Worm (Caenorhabditis elegans) whole organism, L1 larva: ENCODE measurements around the gene pgp-12.

Experiments used
- C04F5.9 ChIP-seq: sonication (generic microtip); optimal IDR thresholded peaks from 2 replicates; lab custom pipeline; 2016; ENCODE audit warnings: missing genetic modification characterization, missing compliant biosample characterization
- F16B12.6 ChIP-seq: fragments of 150-350 bp; optimal IDR thresholded peaks from 2 replicates; lab custom pipeline; 2014; ENCODE audit warnings: missing biosample characterization, missing genetic modification characterization
- Y116A8C.19 ChIP-seq: sonication (generic microtip); optimal IDR thresholded peaks from 2 replicates; lab custom pipeline; 2016; ENCODE audit warnings: missing compliant biosample characterization, missing genetic modification characterization, borderline replicate concordance
- aly-2 ChIP-seq: fragments of 150-350 bp; optimal IDR thresholded peaks from 2 replicates; lab custom pipeline; 2014; ENCODE audit warnings: missing biosample characterization, missing genetic modification characterization
- ceh-8 ChIP-seq: fragments of 200-800 bp; sonication (Bioruptor generic); optimal IDR thresholded peaks from 2 replicates; lab custom pipeline; 2018; ENCODE audit warnings: mild to moderate bottlenecking, missing genetic modification characterization, moderate library complexity, missing compliant biosample characterization
- ceh-82 ChIP-seq, 3 experiments: fragments of 150-350 bp in 1 of 3; sonication (generic microtip) in 2 of 3; optimal IDR thresholded peaks; 2 replicates each; lab custom pipeline; 2014 to 2017; ENCODE audit warnings: missing biosample characterization in 3 of 3, missing genetic modification characterization in 3 of 3
- ceh-88 ChIP-seq: fragments of 200-800 bp; sonication (Bioruptor generic); IDR thresholded peaks from 2 replicates; pipeline ENCODE4 v1.3.6; 2022; ENCODE audit warnings: missing genetic modification characterization, missing compliant biosample characterization
- dsc-1 ChIP-seq: sonication (generic microtip); optimal IDR thresholded peaks from 2 replicates; lab custom pipeline; 2016; ENCODE audit warnings: mild to moderate bottlenecking, missing genetic modification characterization, missing compliant biosample characterization
- efl-1 ChIP-seq, 4 experiments: fragments of 150-350 bp; optimal IDR thresholded peaks in 3 of 4; peaks in 1 of 4; 1 replicate in 1 of 4; 2 replicates in 3 of 4; lab custom pipeline; 2014; ENCODE audit warnings: missing biosample characterization in 2 of 4, missing genetic modification characterization in 2 of 4, missing genetic modification reagents in 2 of 4
- efl-3 ChIP-seq: fragments of 200-800 bp; sonication (Bioruptor generic); optimal IDR thresholded peaks from 2 replicates; lab custom pipeline; 2018; ENCODE audit warnings: mild to moderate bottlenecking, missing genetic modification characterization, missing compliant biosample characterization
- egl-13 ChIP-seq: sonication (generic microtip); optimal IDR thresholded peaks from 2 replicates; lab custom pipeline; 2016; ENCODE audit warnings: missing genotype, missing genetic modification reagents, missing genetic modification characterization, missing compliant biosample characterization
- elt-3 ChIP-seq, 6 experiments: fragments of 150-350 bp in 1 of 6; sonication (generic microtip); optimal IDR thresholded peaks; 2 replicates each; lab custom pipeline; 2017 to 2018; ENCODE audit warnings: missing biosample characterization in 6 of 6, missing genetic modification characterization in 6 of 6, inconsistent platforms in 1 of 6
- ets-5 ChIP-seq: fragments of 200-800 bp; sonication (Bioruptor generic); IDR thresholded peaks from 2 replicates; pipeline ENCODE4 v1.3.6; 2022; ENCODE audit warnings: missing genetic modification characterization, missing compliant biosample characterization
- fkh-4 ChIP-seq: sonication (generic microtip); optimal IDR thresholded peaks from 2 replicates; lab custom pipeline; 2016; ENCODE audit warnings: missing compliant biosample characterization, missing genetic modification characterization, borderline replicate concordance
- fkh-8 ChIP-seq: sonication (generic microtip); optimal IDR thresholded peaks from 2 replicates; lab custom pipeline; 2016; ENCODE audit warnings: mild to moderate bottlenecking, missing genetic modification characterization, missing compliant biosample characterization
- hpl-2 ChIP-seq: fragments of 150-350 bp; optimal IDR thresholded peaks from 2 replicates; lab custom pipeline; 2014; ENCODE audit warnings: missing biosample characterization, missing genetic modification reagents, missing genetic modification characterization
- jun-1 ChIP-seq: fragments of 150-350 bp; optimal IDR thresholded peaks from 2 replicates; lab custom pipeline; 2014; ENCODE audit warnings: missing biosample characterization, missing genetic modification reagents, missing genetic modification characterization
- lin-13 ChIP-seq: fragments of 150-350 bp; optimal IDR thresholded peaks from 2 replicates; lab custom pipeline; 2014; ENCODE audit warnings: missing biosample characterization, missing genetic modification reagents, missing genetic modification characterization
- lin-35 ChIP-seq, 2 experiments: fragments of 150-350 bp; optimal IDR thresholded peaks; 2 replicates each; lab custom pipeline; 2014; ENCODE audit warnings: missing biosample characterization in 2 of 2, missing genetic modification characterization in 2 of 2, missing genetic modification reagents in 2 of 2
- lin-39 ChIP-seq: fragments of 150-350 bp; optimal IDR thresholded peaks from 2 replicates; lab custom pipeline; 2014; ENCODE audit warnings: missing biosample characterization, missing genetic modification reagents, missing genetic modification characterization
- lsy-2 ChIP-seq, 2 experiments: fragments of 150-350 bp; optimal IDR thresholded peaks; 2 replicates each; lab custom pipeline; 2014; ENCODE audit warnings: missing biosample characterization in 2 of 2, missing genetic modification characterization in 2 of 2
- mab-9 ChIP-seq: fragments of 200-800 bp; sonication (Bioruptor generic); IDR thresholded peaks from 2 replicates; pipeline ENCODE4 v1.3.6; 2022; ENCODE audit warnings: missing genetic modification reagents, missing genetic modification characterization, missing compliant biosample characterization
- mef-2 ChIP-seq: fragments of 150-350 bp; optimal IDR thresholded peaks from 2 replicates; lab custom pipeline; 2014; ENCODE audit warnings: missing biosample characterization, missing genetic modification characterization
- nhr-11 ChIP-seq: fragments of 150-350 bp; optimal IDR thresholded peaks from 2 replicates; lab custom pipeline; 2014; ENCODE audit warnings: missing biosample characterization, missing genetic modification characterization
- nhr-12 ChIP-seq: sonication (generic microtip); optimal IDR thresholded peaks from 2 replicates; lab custom pipeline; 2017; ENCODE audit warnings: missing biosample characterization, missing genetic modification characterization
- nhr-20 ChIP-seq: sonication (generic microtip); optimal IDR thresholded peaks from 2 replicates; lab custom pipeline; 2016; ENCODE audit warnings: mild to moderate bottlenecking, missing genetic modification characterization, missing compliant biosample characterization
- nhr-28 ChIP-seq: fragments of 150-350 bp; optimal IDR thresholded peaks from 2 replicates; lab custom pipeline; 2014; ENCODE audit warnings: missing biosample characterization, missing genetic modification characterization
- nhr-47 ChIP-seq: sonication (generic microtip); optimal IDR thresholded peaks from 2 replicates; lab custom pipeline; 2016; ENCODE audit warnings: mild to moderate bottlenecking, missing genetic modification characterization, moderate library complexity, missing compliant biosample characterization
- nhr-71 ChIP-seq: sonication (generic microtip); optimal IDR thresholded peaks from 2 replicates; lab custom pipeline; 2016; ENCODE audit warnings: mild to moderate bottlenecking, missing genetic modification characterization, moderate library complexity, missing compliant biosample characterization
- nhr-76 ChIP-seq: sonication (generic microtip); optimal IDR thresholded peaks from 2 replicates; lab custom pipeline; 2017; ENCODE audit warnings: missing biosample characterization, missing genetic modification characterization
- nhr-77 ChIP-seq: fragments of 150-350 bp; optimal IDR thresholded peaks from 2 replicates; lab custom pipeline; 2014; ENCODE audit warnings: missing biosample characterization, missing genetic modification characterization
- nhr-90 ChIP-seq: sonication (generic microtip); optimal IDR thresholded peaks from 2 replicates; lab custom pipeline; 2016; ENCODE audit warnings: mild to moderate bottlenecking, missing genetic modification characterization, missing compliant biosample characterization; ENCODE audit not compliant: poor library complexity
- pax-3 ChIP-seq: fragments of 200-800 bp; sonication (Bioruptor generic); optimal IDR thresholded peaks from 2 replicates; lab custom pipeline; 2018; ENCODE audit warnings: mild to moderate bottlenecking, missing genetic modification characterization, moderate library complexity, missing compliant biosample characterization
- skn-1 ChIP-seq: fragments of 150-350 bp; optimal IDR thresholded peaks from 2 replicates; lab custom pipeline; 2014; ENCODE audit warnings: missing biosample characterization, missing genetic modification characterization
- snu-23 ChIP-seq: sonication (generic microtip); optimal IDR thresholded peaks from 2 replicates; lab custom pipeline; 2016; ENCODE audit warnings: missing genetic modification characterization, missing compliant biosample characterization
- sup-37 ChIP-seq: fragments of 200-800 bp; sonication (Bioruptor generic); optimal IDR thresholded peaks from 2 replicates; lab custom pipeline; 2018; ENCODE audit warnings: mild to moderate bottlenecking, missing genetic modification characterization, missing compliant biosample characterization
- swsn-7 ChIP-seq: sonication (generic microtip); optimal IDR thresholded peaks from 2 replicates; lab custom pipeline; 2016; ENCODE audit warnings: missing genetic modification characterization, missing compliant biosample characterization
- unc-130 ChIP-seq: fragments of 150-350 bp; optimal IDR thresholded peaks from 2 replicates; lab custom pipeline; 2017; ENCODE audit warnings: missing biosample characterization, missing genetic modification characterization, inconsistent platforms
- unc-30 ChIP-seq: sonication (generic microtip); optimal IDR thresholded peaks from 2 replicates; lab custom pipeline; 2017; ENCODE audit warnings: missing biosample characterization, missing genetic modification characterization
- unc-62 ChIP-seq: fragments of 150-350 bp; optimal IDR thresholded peaks from 2 replicates; lab custom pipeline; 2014; ENCODE audit warnings: missing biosample characterization, missing genetic modification reagents, missing genetic modification characterization
- xbp-1 ChIP-seq: sonication (generic microtip); optimal IDR thresholded peaks from 2 replicates; lab custom pipeline; 2016; ENCODE audit warnings: missing genetic modification characterization, missing compliant biosample characterization
- zag-1 ChIP-seq: fragments of 150-350 bp; optimal IDR thresholded peaks from 2 replicates; lab custom pipeline; 2014; ENCODE audit warnings: missing biosample characterization, missing genetic modification characterization
- zip-4 ChIP-seq: fragments of 200-800 bp; sonication (Bioruptor generic); optimal IDR thresholded peaks from 2 replicates; lab custom pipeline; 2018; ENCODE audit warnings: mild to moderate bottlenecking, missing genetic modification characterization, moderate library complexity, missing compliant biosample characterization

Gene pgp-12

ce11 chrX:12691740-12692383 lies 39.7 kb upstream of the pgp-12 start (continued):
- TF ChIP-seq nhr-12 (tag; lab: Kevin White, UChicago) = no peak
- TF ChIP-seq nhr-28 (tag; lab: Kevin White, UChicago) = no peak
- TF ChIP-seq mef-2 (tag; lab: Kevin White, UChicago) = no peak
- no peak for TF ChIP-seq ets-5
- TF ChIP-seq, all 84 proteins: peak for 7

- TF ChIP-seq nhr-71 (tag; lab: Kevin White, UChicago) (peak; percentile 6), dsc-1 (tag; lab: Kevin White, UChicago) (no peak), nhr-47 (tag; lab: Kevin White, UChicago) (peak; percentile 21), swsn-7 (tag; lab: Kevin White, UChicago) (peak; percentile 5)
Observed at ce11 chrX:12693150-12693589, 38.4 kb upstream of the pgp-12 start.

- no peak for TF ChIP-seq sup-37 (GFP tag; lab: Kevin White, UChicago)
- no peak for TF ChIP-seq nhr-76 (tag; lab: Kevin White, UChicago)
- no peak for TF ChIP-seq F16B12.6 (tag; lab: Kevin White, UChicago)
- TF ChIP-seq fkh-8 (tag; lab: Kevin White, UChicago) = peak; percentile 58
- TF ChIP-seq skn-1 (tag; lab: Kevin White, UChicago) = no peak
- TF ChIP-seq C04F5.9 (tag; lab: Kevin White, UChicago) = no peak
- TF ChIP-seq snu-23 (GFP tag; lab: Kevin White, UChicago) = no peak
- no peak for TF ChIP-seq efl-1 (optimal IDR thresholded peaks at IDR 0.05; lab: Kevin White, UChicago)
- no peak for TF ChIP-seq efl-1 (GFP tag; optimal IDR thresholded peaks at IDR 0.05 in 1 of 2; lab: Kevin White, UChicago)
- TF ChIP-seq unc-130 = no peak
- no peak for TF ChIP-seq unc-30 (tag; lab: Kevin White, UChicago)
- peak; percentile 32 for TF ChIP-seq nhr-47 (tag; lab: Kevin White, UChicago)
- no peak for TF ChIP-seq mef-2 (tag; lab: Kevin White, UChicago)
- no peak for TF ChIP-seq aly-2 (tag; lab: Kevin White, UChicago)
- no peak for TF ChIP-seq nhr-28 (tag; lab: Kevin White, UChicago)
- TF ChIP-seq mab-9 (GFP tag; lab: Robert Waterston, UW) = no peak
- peak; percentile 43 for TF ChIP-seq nhr-71 (tag; lab: Kevin White, UChicago)
- no peak for TF ChIP-seq fkh-4 (tag; lab: Kevin White, UChicago)
- TF ChIP-seq ceh-88 (GFP tag; lab: Robert Waterston, UW) = no peak
- no peak for TF ChIP-seq nhr-11
- no peak for TF ChIP-seq lin-35 (GFP tag; optimal IDR thresholded peaks at IDR 0.05; lab: Kevin White, UChicago)
- TF ChIP-seq lsy-2 (tag; optimal IDR thresholded peaks at IDR 0.05; lab: Kevin White, UChicago) = no peak
- TF ChIP-seq nhr-90 (tag; lab: Kevin White, UChicago) = no peak
- no peak for TF ChIP-seq nhr-20 (tag; lab: Kevin White, UChicago)
- no peak for TF ChIP-seq jun-1
- TF ChIP-seq pax-3 (tag; lab: Kevin White, UChicago) = peak; percentile 30
- TF ChIP-seq dsc-1 (tag; lab: Kevin White, UChicago) = peak; percentile 92
- TF ChIP-seq lin-39 (tag; lab: Kevin White, UChicago) = no peak
- TF ChIP-seq zag-1 = no peak
- no peak for TF ChIP-seq ceh-8 (GFP tag; lab: Kevin White, UChicago)
- no peak for TF ChIP-seq xbp-1
- TF ChIP-seq Y116A8C.19 (tag; lab: Kevin White, UChicago) = no peak
- TF ChIP-seq lin-13 (GFP tag; lab: Kevin White, UChicago) = no peak
- TF ChIP-seq ceh-82 (tag; optimal IDR thresholded peaks at IDR 0.05; lab: Kevin White, UChicago) = no peak
- no peak for TF ChIP-seq unc-62
- peak; percentile 33 for TF ChIP-seq egl-13
- TF ChIP-seq elt-3 (tag; optimal IDR thresholded peaks at IDR 0.05; lab: Kevin White, UChicago) = no peak
- TF ChIP-seq nhr-77 (tag; lab: Kevin White, UChicago) = no peak
- no peak for TF ChIP-seq zip-4 (GFP tag; lab: Kevin White, UChicago)
- no peak for TF ChIP-seq hpl-2 (GFP tag; lab: Kevin White, UChicago)
- TF ChIP-seq efl-3 (GFP tag; lab: Kevin White, UChicago) = no peak
Observed at ce11 chrX:12700456-12700855, 31.2 kb upstream of the pgp-12 start, which contains the start of gene nhr-26. TSS of gene nhr-26 (minus strand) at chrX:12700465.
